Worm (Caenorhabditis elegans): ENCODE data around the gene fzy-1.

fzy-1 gene

ce11 chrII:5500470-5500869, at the start of gene fzy-1:
Gene fzy-1 (plus strand): TSS chrII:5500770.
- TF ChIP-seq W03F9.2 (tag; optimal IDR thresholded peaks at IDR 0.05) (no peak), dao-5 (tag; optimal IDR thresholded peaks at IDR 0.05) (no peak)

DNA sequence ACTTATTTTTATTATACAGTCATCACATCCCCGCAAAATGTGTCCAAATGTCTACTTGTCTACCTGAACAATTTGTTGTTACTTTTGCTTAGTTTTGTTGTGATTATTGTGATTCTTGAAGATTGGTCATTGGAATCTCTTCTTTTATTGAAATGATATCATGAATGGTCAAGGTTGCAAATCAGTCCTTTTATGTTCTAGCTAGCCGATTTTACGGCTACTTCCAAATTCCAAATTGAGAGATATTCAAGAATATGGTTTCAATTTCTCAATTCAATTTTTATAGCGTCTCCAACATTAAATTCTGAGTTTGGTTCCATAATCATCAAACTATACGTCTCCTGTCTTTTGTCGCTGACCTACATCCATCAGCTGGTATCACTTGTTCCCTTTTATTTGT, 49.3 kb upstream of the fzy-1 start:
- TF ChIP-seq dao-5 (tag; optimal IDR thresholded peaks at IDR 0.05) (no peak), him-1 (tag; optimal IDR thresholded peaks at IDR 0.05) (no peak), W03F9.2 (tag; optimal IDR thresholded peaks at IDR 0.05) (no peak)

- no peak for TF ChIP-seq W03F9.2 (tag; optimal IDR thresholded peaks at IDR 0.05)
- no peak for TF ChIP-seq dao-5 (tag; optimal IDR thresholded peaks at IDR 0.05)
- TF ChIP-seq him-1 (tag; optimal IDR thresholded peaks at IDR 0.05) = no peak
Measured at ce11 chrII:5453547-5453946, 47.0 kb upstream of the fzy-1 start, which contains the start of gene dhs-5. Gene dhs-5 (plus strand): TSS chrII:5453847.

DNA sequence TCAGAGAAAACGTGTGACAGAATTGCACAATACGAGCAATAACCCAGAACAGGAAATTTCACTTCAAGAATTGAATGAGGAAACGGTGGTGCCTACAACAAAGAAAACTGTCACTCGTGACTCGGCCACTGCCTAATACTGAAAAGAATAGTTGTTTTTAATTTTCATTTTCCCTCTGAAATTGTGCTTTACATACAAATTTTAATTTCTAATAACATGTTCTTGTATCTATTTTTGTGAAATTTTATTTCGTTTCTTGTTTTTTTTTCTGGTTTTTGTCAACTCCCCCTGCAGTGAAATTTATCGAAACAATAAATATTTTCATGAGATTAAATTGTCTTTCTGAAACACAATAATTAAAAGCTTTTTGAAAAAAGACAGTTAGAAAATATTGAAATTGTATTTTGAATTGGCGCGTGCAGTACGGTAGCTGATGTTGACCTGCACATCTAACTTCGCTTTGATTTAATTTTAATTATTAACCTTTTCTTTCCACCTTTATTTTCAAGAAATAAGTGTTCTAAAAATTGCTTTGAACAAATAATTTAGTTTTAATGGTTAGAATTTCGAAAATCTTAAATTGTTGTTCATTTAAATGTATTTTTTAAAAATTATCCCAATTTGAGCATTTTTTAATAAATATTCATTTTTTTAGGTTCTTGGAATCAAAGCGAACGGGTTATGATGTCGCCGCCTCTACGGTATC, 44.8 kb upstream of the fzy-1 start, which contains the start of gene daz-1:
TSS of gene daz-1 (plus strand) at position 656 of the 706 bp plus-strand sequence.
- TF ChIP-seq dao-5 (tag; optimal IDR thresholded peaks at IDR 0.05) (no peak), him-1 (tag; optimal IDR thresholded peaks at IDR 0.05) (no peak), W03F9.2 (tag; optimal IDR thresholded peaks at IDR 0.05) (no peak)

DNA sequence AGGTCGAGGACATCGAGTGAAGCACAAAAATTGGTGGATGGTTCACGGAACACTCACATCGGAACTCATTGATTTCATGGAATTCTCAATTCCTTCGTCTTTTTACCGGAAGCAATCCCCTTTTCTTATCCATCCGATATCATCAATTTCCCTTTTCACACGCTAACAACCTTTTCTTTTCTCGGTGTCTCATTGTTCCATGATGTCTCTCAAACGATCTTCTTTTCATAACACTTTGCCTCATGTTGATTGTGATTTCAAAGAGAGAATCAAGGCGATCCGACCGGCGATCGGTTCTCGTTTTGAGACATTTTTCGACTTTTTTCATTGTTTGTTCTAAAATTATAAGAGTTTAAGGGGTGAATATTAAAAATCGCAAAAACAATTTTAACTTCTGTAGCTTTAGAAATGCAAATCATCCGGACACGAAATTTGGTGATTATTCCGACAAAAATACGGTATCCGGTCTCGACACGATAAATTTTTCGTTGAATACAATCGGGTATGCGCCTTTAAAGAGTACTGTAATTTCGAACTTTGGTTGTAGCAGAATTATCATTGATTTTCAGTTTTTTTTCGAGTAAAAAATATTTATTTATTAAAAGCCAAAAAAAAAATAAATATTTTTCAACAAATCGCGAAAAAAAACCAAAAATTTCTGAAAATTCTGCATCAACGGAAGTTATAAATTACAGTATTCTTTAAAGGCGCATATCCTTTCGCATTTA, 41.7 kb upstream of the fzy-1 start:
- no peak for TF ChIP-seq him-1 (tag; optimal IDR thresholded peaks at IDR 0.05)
- no peak for TF ChIP-seq dao-5 (tag; optimal IDR thresholded peaks at IDR 0.05)
- no peak for TF ChIP-seq W03F9.2 (tag; optimal IDR thresholded peaks at IDR 0.05)

DNA sequence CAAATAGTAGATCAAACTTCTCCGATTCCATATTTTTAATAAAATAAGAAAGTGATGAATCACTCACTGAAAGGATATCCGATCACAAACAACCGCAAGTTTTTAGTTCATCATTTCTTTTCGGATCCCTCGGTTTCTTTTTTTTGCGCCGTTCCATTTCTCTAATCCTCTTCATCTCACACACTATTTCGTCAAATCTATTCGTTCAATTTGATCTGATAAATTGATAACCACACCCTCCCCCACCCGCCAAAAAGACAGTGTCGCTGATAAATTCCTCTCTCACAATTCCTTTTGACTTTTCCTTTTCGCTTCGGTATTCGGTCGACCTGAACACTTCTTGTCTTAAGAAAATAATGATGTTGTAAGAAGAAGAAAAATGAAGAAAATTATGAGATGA, 41.0 kb upstream of the fzy-1 start:
- no peak for TF ChIP-seq dao-5 (tag; optimal IDR thresholded peaks at IDR 0.05)

ce11 chrII:5460911-5461310, 39.7 kb upstream of the fzy-1 start:
- TF ChIP-seq him-1 (tag; optimal IDR thresholded peaks at IDR 0.05) = no peak

- TF ChIP-seq him-1 (tag; optimal IDR thresholded peaks at IDR 0.05) = no peak
- no peak for TF ChIP-seq dao-5 (tag; optimal IDR thresholded peaks at IDR 0.05)
- no peak for TF ChIP-seq W03F9.2 (tag; optimal IDR thresholded peaks at IDR 0.05)
Measured at ce11 chrII:5463692-5464300, 36.8 kb upstream of the fzy-1 start.

ce11 chrII:5465729-5466408, 34.7 kb upstream of the fzy-1 start, which contains the start of gene clr-1:
Gene clr-1 (plus strand): TSS chrII:5466358.
- no peak for TF ChIP-seq W03F9.2 (tag; optimal IDR thresholded peaks at IDR 0.05)

DNA sequence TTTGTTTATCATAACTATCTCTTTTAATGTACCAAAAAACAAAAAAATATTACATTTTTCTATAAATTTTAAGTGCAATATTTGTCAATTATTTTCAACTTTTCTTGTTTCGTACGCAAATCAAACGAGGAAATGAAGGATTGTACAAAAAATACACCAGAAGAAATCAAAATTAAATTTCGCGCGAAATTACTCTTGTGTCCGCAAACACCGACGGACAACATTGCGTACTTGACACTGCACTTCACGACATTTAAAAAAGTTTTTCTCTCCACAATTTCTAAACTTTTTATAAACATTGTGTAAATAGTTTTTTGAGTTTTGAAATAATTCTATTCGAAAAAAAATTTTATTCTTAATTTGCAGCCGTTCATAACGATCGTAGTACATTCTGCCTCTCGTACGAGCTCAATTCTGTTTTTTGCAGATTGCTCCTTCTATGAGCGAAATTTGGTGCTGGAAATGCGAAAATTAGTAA, 26.6 kb upstream of the fzy-1 start, which contains the start of gene mrps-16:
TSS of gene mrps-16 (plus strand) at position 428 of the 478 bp plus-strand sequence.
- TF ChIP-seq W03F9.2 (tag; optimal IDR thresholded peaks at IDR 0.05) (peak; percentile 58), him-1 (tag; optimal IDR thresholded peaks at IDR 0.05) (no peak), dao-5 (tag; optimal IDR thresholded peaks at IDR 0.05) (no peak)

DNA sequence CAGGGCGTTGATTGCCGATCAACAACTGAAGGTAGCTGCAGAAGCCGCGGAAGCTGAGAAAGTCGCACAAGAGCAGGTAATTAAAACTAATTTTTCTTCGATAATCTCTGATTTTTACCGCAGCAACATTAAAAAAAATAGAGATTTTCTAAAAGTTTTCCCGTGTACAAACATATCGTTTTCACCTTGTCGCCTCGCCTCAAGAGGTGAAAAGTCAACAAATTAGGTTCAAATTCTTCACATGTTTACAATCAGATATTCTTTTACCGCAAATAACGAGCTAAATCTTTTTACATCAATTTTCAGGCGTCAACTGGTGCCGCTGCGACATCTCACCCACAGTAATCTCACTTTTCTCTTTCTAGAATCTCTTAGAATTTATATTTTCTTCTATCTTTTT, 25.6 kb upstream of the fzy-1 start, which contains the start of gene ilcr-2:
TSS of gene ilcr-2 (plus strand) at position 301 of the 400 bp plus-strand sequence.
- TF ChIP-seq W03F9.2 (tag; optimal IDR thresholded peaks at IDR 0.05) (no peak), him-1 (tag; optimal IDR thresholded peaks at IDR 0.05) (no peak), dao-5 (tag; optimal IDR thresholded peaks at IDR 0.05) (no peak)

- TF ChIP-seq him-1 (tag; optimal IDR thresholded peaks at IDR 0.05) (no peak), W03F9.2 (tag; optimal IDR thresholded peaks at IDR 0.05) (no peak), dao-5 (tag; optimal IDR thresholded peaks at IDR 0.05) (no peak)
Measured at ce11 chrII:5478318-5478717, 22.3 kb upstream of the fzy-1 start, which contains the start of gene F56D1.1. Gene F56D1.1 (plus strand): TSS chrII:5478618.

DNA sequence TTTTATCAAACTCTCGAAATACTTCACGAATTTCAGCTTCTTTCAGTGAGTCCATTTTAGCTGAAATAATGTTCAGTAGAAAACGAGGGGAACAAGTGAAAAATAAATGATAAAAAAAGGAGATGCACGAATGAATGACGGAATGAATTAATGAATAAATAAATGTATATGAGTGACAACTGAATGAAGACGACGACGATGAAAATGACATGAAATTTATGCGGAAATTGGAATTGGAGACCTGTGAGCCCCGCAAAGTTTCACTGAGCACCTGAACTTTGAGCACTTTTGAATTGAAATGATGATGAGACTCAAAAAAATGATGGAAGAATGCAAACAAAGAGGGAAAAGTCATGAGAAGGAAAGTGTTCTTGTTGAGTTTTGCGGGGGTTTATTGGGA, 18.6 kb upstream of the fzy-1 start, which contains the start of gene cal-8:
TSS of gene cal-8 (minus strand) at position 60 of the 400 bp plus-strand sequence.
- TF ChIP-seq dao-5 (tag; optimal IDR thresholded peaks at IDR 0.05) (no peak), him-1 (tag; optimal IDR thresholded peaks at IDR 0.05) (no peak), W03F9.2 (tag; optimal IDR thresholded peaks at IDR 0.05) (no peak)
